Fruit fly (Drosophila melanogaster) whole organism, embryonic: Measurements from ENCODE around the gene Tdg.
A peak's percentile ranks its signal among the peaks of the same experiment; 100 is the strongest.

Experiments used
- Awh ChIP-seq: fragments of 200-800 bp; sonication (Bioruptor generic); IDR thresholded peaks from 2 replicates; pipeline ENCODE4, ENCODE4 v1.3.6; 2022; ENCODE audit warnings: missing biosample characterization, missing genetic modification characterization
- BtbVII ChIP-seq: fragments of 200-800 bp; sonication (Bioruptor generic); optimal IDR thresholded peaks from 3 replicates; lab custom pipeline; 2017; ENCODE audit warnings: missing biosample characterization, mild to moderate bottlenecking, missing genetic modification characterization
- CG10462 ChIP-seq: fragments of 200-800 bp; sonication (Bioruptor generic); optimal IDR thresholded peaks from 2 replicates; lab custom pipeline; 2016; ENCODE audit warnings: missing biosample characterization, missing genetic modification characterization
- CG10959 ChIP-seq: fragments of 200-800 bp; sonication (Bioruptor generic); IDR thresholded peaks from 2 replicates; pipeline ENCODE4 v1.3.6; 2022; ENCODE audit warnings: missing biosample characterization, missing genetic modification characterization
- CG11696 ChIP-seq: fragments of 200-800 bp; sonication (Bioruptor generic); IDR thresholded peaks from 2 replicates; pipeline ENCODE4 v1.3.6; 2022; ENCODE audit warnings: missing biosample characterization, missing genetic modification characterization
- CG12744 ChIP-seq: fragments of 200-800 bp; sonication (Bioruptor generic); optimal IDR thresholded peaks from 2 replicates; lab custom pipeline; 2016; ENCODE audit warnings: missing biosample characterization, missing genetic modification characterization
- CG13624 ChIP-seq: fragments of 200-800 bp; sonication (Bioruptor generic); optimal IDR thresholded peaks from 2 replicates; lab custom pipeline; 2016; ENCODE audit warnings: missing biosample characterization, missing genetic modification characterization
- CG13775 ChIP-seq: fragments of 200-800 bp; sonication (Bioruptor generic); optimal IDR thresholded peaks from 3 replicates; lab custom pipeline; 2017; ENCODE audit warnings: missing biosample characterization, mild to moderate bottlenecking, missing genetic modification characterization
- CG14050 ChIP-seq: fragments of 200-800 bp; sonication (Bioruptor generic); IDR thresholded peaks from 3 replicates; pipeline ENCODE4 v1.3.6; 2022; ENCODE audit warnings: missing biosample characterization, missing genetic modification characterization
- CG15514 ChIP-seq: fragments of 200-800 bp; sonication (Bioruptor generic); optimal IDR thresholded peaks from 3 replicates; lab custom pipeline; 2017; ENCODE audit warnings: missing biosample characterization, missing genetic modification characterization, mild to moderate bottlenecking, moderate library complexity, missing genetic modification reagents
- CG15601 ChIP-seq: fragments of 200-800 bp; sonication (Bioruptor generic); optimal IDR thresholded peaks from 3 replicates; lab custom pipeline; 2019; ENCODE audit warnings: missing biosample characterization, mild to moderate bottlenecking, missing genetic modification characterization, moderate library complexity
- CG18764 ChIP-seq: fragments of 200-800 bp; sonication (Bioruptor generic); optimal IDR thresholded peaks from 3 replicates; lab custom pipeline; 2016; ENCODE audit warnings: missing biosample characterization, missing genetic modification characterization
- CG2678 ChIP-seq: fragments of 200-800 bp; sonication (Bioruptor generic); optimal IDR thresholded peaks from 3 replicates; lab custom pipeline; 2019; ENCODE audit warnings: missing biosample characterization, mild to moderate bottlenecking, missing genetic modification characterization, moderate library complexity
- CG33557 ChIP-seq: fragments of 200-800 bp; sonication (Bioruptor generic); optimal IDR thresholded peaks from 2 replicates; lab custom pipeline; 2019; ENCODE audit warnings: missing biosample characterization, mild to moderate bottlenecking, missing genetic modification characterization, moderate library complexity
- CG34376 ChIP-seq: fragments of 200-800 bp; sonication (Bioruptor generic); optimal IDR thresholded peaks from 2 replicates; lab custom pipeline; 2018; ENCODE audit warnings: missing biosample characterization, mild to moderate bottlenecking, missing genetic modification characterization
- CG4424 ChIP-seq: fragments of 200-800 bp; sonication (Bioruptor generic); optimal IDR thresholded peaks from 3 replicates; lab custom pipeline; 2016; ENCODE audit warnings: missing biosample characterization, missing genetic modification characterization
- CG4854 ChIP-seq: fragments of 200-800 bp; sonication (Bioruptor generic); optimal IDR thresholded peaks from 2 replicates; lab custom pipeline; 2016; ENCODE audit warnings: missing biosample characterization, missing genetic modification characterization, inconsistent platforms
- CG6175 ChIP-seq: fragments of 200-800 bp; sonication (Bioruptor generic); IDR thresholded peaks from 3 replicates; pipeline ENCODE4 v1.3.6; 2022; ENCODE audit warnings: missing biosample characterization, missing genetic modification characterization
- CG6683 ChIP-seq: fragments of 200-800 bp; sonication (Bioruptor generic); optimal IDR thresholded peaks from 2 replicates; lab custom pipeline; 2017; ENCODE audit warnings: missing biosample characterization, mild to moderate bottlenecking, missing genetic modification characterization, missing genetic modification reagents
- CG6765 ChIP-seq: fragments of 200-800 bp; sonication (Bioruptor generic); optimal IDR thresholded peaks from 3 replicates; lab custom pipeline; 2017; ENCODE audit warnings: missing biosample characterization, mild to moderate bottlenecking, missing genetic modification characterization
- CG6813 ChIP-seq: fragments of 200-800 bp; sonication (Bioruptor generic); optimal IDR thresholded peaks from 2 replicates; lab custom pipeline; 2017; ENCODE audit warnings: missing biosample characterization, missing genetic modification characterization, mild to moderate bottlenecking, moderate library complexity, missing genetic modification reagents
- CG7839 ChIP-seq: fragments of 200-800 bp; sonication (Bioruptor generic); optimal IDR thresholded peaks from 3 replicates; lab custom pipeline; 2018; ENCODE audit warnings: missing biosample characterization, mild to moderate bottlenecking, missing genetic modification characterization, moderate library complexity
- CrebB ChIP-seq: fragments of 200-800 bp; sonication (Bioruptor generic); optimal IDR thresholded peaks from 3 replicates; lab custom pipeline; 2018; ENCODE audit warnings: missing biosample characterization, mild to moderate bottlenecking, missing genetic modification characterization
- Dip3 ChIP-seq: fragments of 200-800 bp; sonication (Bioruptor generic); optimal IDR thresholded peaks from 3 replicates; lab custom pipeline; 2016; ENCODE audit warnings: missing biosample characterization, missing genetic modification characterization
- Lhr ChIP-seq: fragments of 200-800 bp; sonication (Bioruptor generic); optimal IDR thresholded peaks from 3 replicates; lab custom pipeline; 2017; ENCODE audit warnings: mild to moderate bottlenecking, missing biosample characterization, missing genetic modification reagents, missing genetic modification characterization
- Myb ChIP-seq: fragments of 200-800 bp; sonication (Bioruptor generic); optimal IDR thresholded peaks from 2 replicates; lab custom pipeline; 2016; ENCODE audit warnings: missing biosample characterization, missing genetic modification characterization
- NK7.1 ChIP-seq: fragments of 200-800 bp; sonication (Bioruptor generic); optimal IDR thresholded peaks from 3 replicates; lab custom pipeline; 2016; ENCODE audit warnings: missing biosample characterization, missing genetic modification characterization
- NfI ChIP-seq: fragments of 200-800 bp; sonication (Bioruptor generic); optimal IDR thresholded peaks from 3 replicates; lab custom pipeline; 2018; ENCODE audit warnings: missing biosample characterization, mild to moderate bottlenecking, missing genetic modification characterization, moderate library complexity
- Usf ChIP-seq: fragments of 200-800 bp; sonication (Bioruptor generic); optimal IDR thresholded peaks from 2 replicates; lab custom pipeline; 2017; ENCODE audit warnings: missing genotype, missing biosample characterization, missing genetic modification characterization
- ab ChIP-seq: fragments of 200-800 bp; sonication (Bioruptor generic); optimal IDR thresholded peaks from 2 replicates; lab custom pipeline; 2016; ENCODE audit warnings: missing biosample characterization, missing genetic modification characterization
- ara ChIP-seq: fragments of 200-800 bp; sonication (Bioruptor generic); IDR thresholded peaks from 2 replicates; pipeline ENCODE4 v1.3.6; 2022; ENCODE audit warnings: missing biosample characterization, missing genetic modification characterization
- bcd ChIP-seq: fragments of 200-800 bp; sonication (Bioruptor generic); optimal IDR thresholded peaks from 2 replicates; lab custom pipeline; 2017; ENCODE audit warnings: missing biosample characterization, mild to moderate bottlenecking, missing genetic modification characterization
- bowl ChIP-seq: fragments of 200-800 bp; sonication (Bioruptor generic); IDR thresholded peaks from 2 replicates; pipeline ENCODE4 v1.3.6; 2022; ENCODE audit warnings: missing biosample characterization, missing genetic modification characterization
- corto ChIP-seq: fragments of 200-800 bp; sonication (Bioruptor generic); optimal IDR thresholded peaks from 2 replicates; lab custom pipeline; 2016; ENCODE audit warnings: missing biosample characterization, mild to moderate bottlenecking, missing genetic modification characterization, moderate library complexity
- crc ChIP-seq: fragments of 200-800 bp; sonication (Bioruptor generic); optimal IDR thresholded peaks from 2 replicates; lab custom pipeline; 2016; ENCODE audit warnings: missing biosample characterization, missing genetic modification characterization
- ems ChIP-seq: fragments of 200-800 bp; sonication (Bioruptor generic); optimal IDR thresholded peaks from 3 replicates; lab custom pipeline; 2016; ENCODE audit warnings: missing biosample characterization, missing genetic modification characterization
- ftz-f1 ChIP-seq: fragments of 200-800 bp; sonication (Bioruptor generic); optimal IDR thresholded peaks from 2 replicates; lab custom pipeline; 2016; ENCODE audit warnings: missing biosample characterization, missing genetic modification characterization
- grau ChIP-seq: fragments of 200-800 bp; optimal IDR thresholded peaks from 3 replicates; lab custom pipeline; 2019; ENCODE audit warnings: missing biosample characterization, mild to moderate bottlenecking, missing genetic modification characterization, moderate library complexity
- gsb ChIP-seq: fragments of 200-800 bp; sonication (Bioruptor generic); IDR thresholded peaks from 2 replicates; pipeline ENCODE4 v1.3.6; 2022; ENCODE audit warnings: missing biosample characterization, missing genetic modification characterization
- mld ChIP-seq: fragments of 200-800 bp; sonication (Bioruptor generic); IDR thresholded peaks from 3 replicates; pipeline ENCODE4 v1.3.6; 2022; ENCODE audit warnings: missing biosample characterization, missing genetic modification characterization; ENCODE audit not compliant: partially characterized antibody
- odd ChIP-seq: fragments of 200-800 bp; sonication (Bioruptor generic); optimal IDR thresholded peaks from 2 replicates; lab custom pipeline; 2017; ENCODE audit warnings: missing biosample characterization, mild to moderate bottlenecking, missing genetic modification characterization
- otp ChIP-seq: fragments of 200-800 bp; sonication (Bioruptor generic); IDR thresholded peaks from 3 replicates; pipeline ENCODE4, ENCODE4 v1.3.6; 2022; ENCODE audit warnings: missing biosample characterization, missing genetic modification characterization
- row ChIP-seq: fragments of 200-800 bp; sonication (Bioruptor generic); IDR thresholded peaks from 3 replicates; pipeline ENCODE4 v1.3.6; 2022; ENCODE audit warnings: missing biosample characterization, missing genetic modification characterization
- seq ChIP-seq: fragments of 200-800 bp; sonication (Bioruptor generic); IDR thresholded peaks from 2 replicates; pipeline ENCODE4 v1.3.6; 2022; ENCODE audit warnings: missing biosample characterization, missing genetic modification characterization
- sim ChIP-seq: fragments of 200-800 bp; sonication (Bioruptor generic); IDR thresholded peaks from 2 replicates; pipeline ENCODE4 v1.3.6; 2022; ENCODE audit warnings: missing biosample characterization, missing genetic modification characterization
- slbo ChIP-seq: fragments of 200-800 bp; sonication (Bioruptor generic); IDR thresholded peaks from 2 replicates; pipeline ENCODE4 v1.3.6; 2022; ENCODE audit warnings: missing biosample characterization, missing genetic modification characterization
- slou ChIP-seq: fragments of 200-800 bp; sonication (Bioruptor generic); optimal IDR thresholded peaks from 3 replicates; lab custom pipeline; 2016; ENCODE audit warnings: missing biosample characterization, missing genetic modification characterization
- tap ChIP-seq: fragments of 200-800 bp; optimal IDR thresholded peaks from 3 replicates; lab custom pipeline; 2019; ENCODE audit warnings: missing biosample characterization, mild to moderate bottlenecking, missing genetic modification characterization, moderate library complexity
- tll ChIP-seq, 2 experiments: fragments of 200-800 bp in 1 of 2; fragments of >200 bp in 1 of 2; sonication (Bioruptor generic) in 1 of 2; optimal IDR thresholded peaks; 2 replicates each; lab custom pipeline; 2017 to 2019; ENCODE audit warnings: missing biosample characterization in 2 of 2, missing genetic modification characterization in 2 of 2, mild to moderate bottlenecking in 1 of 2, moderate library complexity in 1 of 2
- wdn ChIP-seq: fragments of 200-800 bp; sonication (Bioruptor generic); IDR thresholded peaks from 2 replicates; pipeline ENCODE4 v1.3.6; 2022; ENCODE audit warnings: missing biosample characterization, missing genetic modification characterization

The Tdg gene

DNA sequence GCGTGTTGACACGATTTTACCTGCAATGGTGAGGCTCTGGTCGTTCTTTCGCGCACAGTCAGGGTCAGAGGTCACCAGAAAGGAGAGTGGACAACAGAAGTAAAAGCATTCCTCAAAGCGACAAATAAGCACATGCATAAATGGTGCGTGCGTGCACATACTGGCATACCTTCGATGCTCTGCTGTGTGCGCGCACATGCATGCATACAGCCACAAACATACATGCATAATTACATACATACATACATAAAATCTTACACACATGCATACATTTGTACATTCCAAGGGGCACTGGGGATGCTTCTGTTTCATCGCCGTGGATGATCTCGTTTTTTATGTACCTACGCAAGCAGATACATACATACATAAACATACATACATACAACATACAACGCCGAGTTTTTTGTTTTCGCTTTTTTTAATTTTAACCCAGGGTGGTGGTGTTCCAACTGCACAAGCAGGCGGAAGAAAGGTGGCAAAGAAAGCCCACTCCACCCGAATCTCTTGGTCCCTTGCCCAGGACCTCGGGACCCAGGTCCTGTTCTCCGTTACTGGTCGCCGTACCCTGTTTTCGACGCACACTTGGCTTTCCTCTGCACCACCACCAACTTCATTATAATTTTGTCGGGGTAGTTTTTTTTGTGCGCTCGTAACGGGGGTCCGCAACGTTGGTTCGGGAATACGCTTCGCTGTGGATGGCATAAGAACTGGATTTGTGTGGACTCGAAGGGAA is 68.7 kb downstream of the Tdg start, which contains the start of gene Asator (continued):
- TF ChIP-seq CrebB (tag; lab: Kevin White, UChicago) (peak; percentile 32), sim (GFP tag; lab: Robert Waterston, UW) (0 out of 2 replicates have a peak, but pooled peaks have one; percentile 27), CG6683 (GFP tag; lab: Kevin White, UChicago) (peak; percentile 49), row (peak; percentile 92), CG6175 (GFP tag; lab: Robert Waterston, UW) (no peak), crc (GFP tag; lab: Kevin White, UChicago) (peak; percentile 34), CG34376 (GFP tag; lab: Kevin White, UChicago) (peak; percentile 46), Awh (GFP tag; lab: Robert Waterston, UW) (no peak), CG4854 (GFP tag; lab: Kevin White, UChicago) (no peak), Dip3 (GFP tag; lab: Kevin White, UChicago) (peak; percentile 41), ara (GFP tag; lab: Robert Waterston, UW) (no peak), BtbVII (GFP tag; lab: Kevin White, UChicago) (peak; percentile 13), slbo (GFP tag; lab: Robert Waterston, UW) (no peak; the same call in 1 of the 2 replicates), CG13775 (GFP tag; lab: Kevin White, UChicago) (peak; percentile 55), CG11696 (GFP tag; lab: Robert Waterston, UW) (peak; percentile 12; the same call in 1 of the 2 replicates), tll (GFP tag; optimal IDR thresholded peaks at IDR 0.05; lab: Kevin White, UChicago) (no peak), CG10959 (GFP tag; lab: Robert Waterston, UW) (no peak), corto (GFP tag; lab: Kevin White, UChicago) (no peak), grau (peak; percentile 51), CG33557 (GFP tag; lab: Kevin White, UChicago) (peak; percentile 51), CG7839 (tag; lab: Kevin White, UChicago) (peak; percentile 54), bowl (0 out of 2 replicates have a peak, but pooled peaks have one; percentile 32), CG15601 (tag; lab: Kevin White, UChicago) (no peak), Myb (GFP tag; lab: Kevin White, UChicago) (peak; percentile 55), ab (no peak), CG4424 (peak; percentile 67), tap (no peak), seq (GFP tag; lab: Robert Waterston, UW) (no peak; the same call in 1 of the 2 replicates), CG18764 (GFP tag; lab: Kevin White, UChicago) (peak; percentile 44), Lhr (GFP tag; lab: Kevin White, UChicago) (no peak), CG2678 (tag; lab: Kevin White, UChicago) (peak; percentile 69), CG13624 (GFP tag; lab: Kevin White, UChicago) (peak; percentile 43), slou (GFP tag; lab: Kevin White, UChicago) (no peak), NK7.1 (no peak), CG14050 (GFP tag; lab: Robert Waterston, UW) (no peak), gsb (GFP tag; lab: Robert Waterston, UW) (no peak), CG6765 (GFP tag; lab: Kevin White, UChicago) (peak; percentile 23), CG15514 (GFP tag; lab: Kevin White, UChicago) (peak; percentile 34), NfI (GFP tag; lab: Kevin White, UChicago) (peak; percentile 47), ems (GFP tag; lab: Kevin White, UChicago) (peak; percentile 62), mld (GFP tag; lab: Robert Waterston, UW) (no peak), otp (GFP tag; lab: Robert Waterston, UW) (no peak), CG12744 (no peak), CG10462 (GFP tag; lab: Kevin White, UChicago) (no peak), CG6813 (GFP tag; lab: Kevin White, UChicago) (peak; percentile 59), bcd (peak; percentile 51), Usf (GFP tag; lab: Kevin White, UChicago) (no peak), ftz-f1 (GFP tag; lab: Kevin White, UChicago) (no peak), odd (GFP tag; lab: Kevin White, UChicago) (peak; percentile 26), wdn (GFP tag; lab: Robert Waterston, UW) (no peak)
